Fruit fly (Drosophila melanogaster) whole organism, embryonic: ENCODE data around the gene CG46439.

Source experiments
- Ada2b ChIP-seq: fragments of 200-800 bp; sonication (Bioruptor generic); IDR thresholded peaks from 2 replicates; pipeline ENCODE4 v1.3.6; 2022; ENCODE audit warnings: missing biosample characterization, missing genetic modification characterization
- Atf6 ChIP-seq: fragments of 200-800 bp; sonication (Bioruptor generic); IDR thresholded peaks from 2 replicates; pipeline ENCODE4 v1.3.6; 2022; ENCODE audit warnings: missing biosample characterization, missing genetic modification characterization
- Bgb ChIP-seq: fragments of 200-800 bp; sonication (Bioruptor generic); IDR thresholded peaks from 2 replicates; pipeline ENCODE4 v1.3.6; 2022; ENCODE audit warnings: missing biosample characterization, missing genetic modification characterization; ENCODE audit not compliant: partially characterized antibody
- CG10147 ChIP-seq: fragments of 200-800 bp; sonication (Bioruptor generic); optimal IDR thresholded peaks from 2 replicates; lab custom pipeline; 2019; ENCODE audit warnings: missing biosample characterization, mild to moderate bottlenecking, missing genetic modification characterization, moderate library complexity
- CG11398 ChIP-seq: fragments of 200-800 bp; sonication (Bioruptor generic); optimal IDR thresholded peaks from 2 replicates; lab custom pipeline; 2016; ENCODE audit warnings: missing biosample characterization, missing genetic modification characterization
- CG11504 ChIP-seq: fragments of 200-800 bp; sonication (Bioruptor generic); optimal IDR thresholded peaks from 3 replicates; lab custom pipeline; 2019; ENCODE audit warnings: missing biosample characterization, mild to moderate bottlenecking, missing genetic modification characterization, moderate library complexity
- CG12299 ChIP-seq: fragments of 200-800 bp; sonication (Bioruptor generic); optimal IDR thresholded peaks from 2 replicates; lab custom pipeline; 2018; ENCODE audit warnings: missing biosample characterization, mild to moderate bottlenecking, missing genetic modification characterization
- CG13123 ChIP-seq: fragments of 200-800 bp; sonication (Bioruptor generic); optimal IDR thresholded peaks from 2 replicates; lab custom pipeline; 2016; ENCODE audit warnings: missing biosample characterization, missing genetic modification characterization
- CG15269 ChIP-seq: fragments of 200-800 bp; sonication (Bioruptor generic); optimal IDR thresholded peaks from 2 replicates; lab custom pipeline; 2018; ENCODE audit warnings: missing biosample characterization, mild to moderate bottlenecking, missing genetic modification characterization, moderate library complexity
- CG15601 ChIP-seq: fragments of 200-800 bp; sonication (Bioruptor generic); optimal IDR thresholded peaks from 3 replicates; lab custom pipeline; 2019; ENCODE audit warnings: missing biosample characterization, mild to moderate bottlenecking, missing genetic modification characterization, moderate library complexity
- CG17829 ChIP-seq: fragments of 200-800 bp; optimal IDR thresholded peaks from 2 replicates; lab custom pipeline; 2019; ENCODE audit warnings: missing biosample characterization, mild to moderate bottlenecking, missing genetic modification characterization, moderate library complexity
- CG33213 ChIP-seq: fragments of 200-800 bp; sonication (Bioruptor generic); optimal IDR thresholded peaks from 3 replicates; lab custom pipeline; 2016; ENCODE audit warnings: missing biosample characterization, missing genetic modification characterization
- CG42726 ChIP-seq: fragments of 200-800 bp; sonication (Bioruptor generic); IDR thresholded peaks from 2 replicates; pipeline ENCODE4 v1.3.6; 2022; ENCODE audit warnings: missing biosample characterization, missing genetic modification characterization; ENCODE audit not compliant: partially characterized antibody
- CG4328 ChIP-seq: fragments of 200-800 bp; sonication (Bioruptor generic); optimal IDR thresholded peaks from 3 replicates; lab custom pipeline; 2017; ENCODE audit warnings: missing biosample characterization, missing genetic modification reagents, missing genetic modification characterization
- CG5245 ChIP-seq: fragments of 200-800 bp; sonication (Bioruptor generic); optimal IDR thresholded peaks from 3 replicates; lab custom pipeline; 2016; ENCODE audit warnings: missing biosample characterization, missing genetic modification characterization
- CG6689 ChIP-seq: fragments of 200-800 bp; sonication (Bioruptor generic); IDR thresholded peaks from 2 replicates; pipeline ENCODE4 v1.3.6; 2022; ENCODE audit warnings: missing biosample characterization, missing genetic modification characterization
- CG6813 ChIP-seq: fragments of 200-800 bp; sonication (Bioruptor generic); optimal IDR thresholded peaks from 2 replicates; lab custom pipeline; 2017; ENCODE audit warnings: missing biosample characterization, missing genetic modification characterization, mild to moderate bottlenecking, moderate library complexity, missing genetic modification reagents
- CG7271 ChIP-seq: fragments of 200-800 bp; sonication (Bioruptor generic); optimal IDR thresholded peaks from 2 replicates; lab custom pipeline; 2018; ENCODE audit warnings: missing biosample characterization, mild to moderate bottlenecking, missing genetic modification characterization, moderate library complexity
- CG7928 ChIP-seq: fragments of 200-800 bp; sonication (Bioruptor generic); optimal IDR thresholded peaks from 2 replicates; lab custom pipeline; 2017; ENCODE audit warnings: missing biosample characterization, mild to moderate bottlenecking, missing genetic modification characterization
- CG7963 ChIP-seq: fragments of 200-800 bp; sonication (Bioruptor generic); IDR thresholded peaks from 3 replicates; pipeline ENCODE4 v1.3.6; 2022; ENCODE audit warnings: missing biosample characterization, missing genetic modification characterization; ENCODE audit not compliant: partially characterized antibody
- CG8281 ChIP-seq: fragments of 200-800 bp; sonication (Bioruptor generic); optimal IDR thresholded peaks from 2 replicates; lab custom pipeline; 2018; ENCODE audit warnings: missing biosample characterization, mild to moderate bottlenecking, missing genetic modification characterization, moderate library complexity
- CoRest ChIP-seq: fragments of 200-800 bp; sonication (Bioruptor generic); optimal IDR thresholded peaks from 3 replicates; lab custom pipeline; 2018; ENCODE audit warnings: missing biosample characterization, mild to moderate bottlenecking, missing genetic modification characterization, moderate library complexity
- Dp ChIP-seq: fragments of 200-800 bp; sonication (Bioruptor generic); optimal IDR thresholded peaks from 2 replicates; lab custom pipeline; 2018; ENCODE audit warnings: missing biosample characterization, mild to moderate bottlenecking, missing genetic modification characterization, moderate library complexity
- Eip74EF ChIP-seq, 2 experiments: fragments of 200-800 bp in 1 of 2; fragments of >200 bp in 1 of 2; sonication (Bioruptor generic) in 1 of 2; optimal IDR thresholded peaks; 2 replicates each; lab custom pipeline; 2017 to 2019; ENCODE audit warnings: missing biosample characterization in 2 of 2, missing genetic modification characterization in 2 of 2, mild to moderate bottlenecking in 1 of 2, moderate library complexity in 1 of 2
- Gsc ChIP-seq: fragments of 200-800 bp; sonication (Bioruptor generic); IDR thresholded peaks from 2 replicates; pipeline ENCODE4 v1.3.6; 2022; ENCODE audit warnings: missing biosample characterization, missing genetic modification characterization
- Gug ChIP-seq: fragments of 200-800 bp; sonication (Bioruptor generic); IDR thresholded peaks from 4 replicates; pipeline ENCODE4 v1.3.6; 2022; ENCODE audit warnings: missing biosample characterization, missing genetic modification characterization
- HLH3B ChIP-seq: fragments of 200-800 bp; sonication (Bioruptor generic); IDR thresholded peaks from 2 replicates; pipeline ENCODE4 v1.3.6; 2022; ENCODE audit warnings: missing biosample characterization, missing genetic modification characterization
- NK7.1 ChIP-seq: fragments of 200-800 bp; sonication (Bioruptor generic); optimal IDR thresholded peaks from 3 replicates; lab custom pipeline; 2016; ENCODE audit warnings: missing biosample characterization, missing genetic modification characterization
- Oaz ChIP-seq: fragments of 200-800 bp; sonication (Bioruptor generic); IDR thresholded peaks from 2 replicates; pipeline ENCODE4 v1.3.6; 2022; ENCODE audit warnings: missing biosample characterization, missing genetic modification characterization
- Spps ChIP-seq: fragments of 200-800 bp; sonication (Bioruptor generic); optimal IDR thresholded peaks from 2 replicates; lab custom pipeline; 2018; ENCODE audit warnings: missing biosample characterization, mild to moderate bottlenecking, missing genetic modification characterization
- Sry-β ChIP-seq: fragments of 200-800 bp; sonication (Bioruptor generic); optimal IDR thresholded peaks from 2 replicates; lab custom pipeline; 2018; ENCODE audit warnings: missing biosample characterization, mild to moderate bottlenecking, missing genetic modification characterization, moderate library complexity
- Vsx1 ChIP-seq: fragments of 200-800 bp; sonication (Bioruptor generic); optimal IDR thresholded peaks from 2 replicates; lab custom pipeline; 2017; ENCODE audit warnings: missing biosample characterization, mild to moderate bottlenecking, missing genetic modification characterization, missing genetic modification reagents
- amos ChIP-seq: fragments of 200-800 bp; sonication (Bioruptor generic); IDR thresholded peaks from 2 replicates; pipeline ENCODE4 v1.3.6; 2022; ENCODE audit warnings: missing biosample characterization, missing genetic modification characterization; ENCODE audit not compliant: partially characterized antibody
- btn ChIP-seq: fragments of 200-800 bp; sonication (Bioruptor generic); optimal IDR thresholded peaks from 2 replicates; lab custom pipeline; 2016; ENCODE audit warnings: missing biosample characterization, missing genetic modification characterization
- cad ChIP-seq: fragments of >200 bp; optimal IDR thresholded peaks from 2 replicates; lab custom pipeline; 2017; ENCODE audit warnings: missing biosample characterization, missing genetic modification characterization
- caup ChIP-seq: fragments of 200-800 bp; sonication (Bioruptor generic); optimal IDR thresholded peaks from 3 replicates; lab custom pipeline; 2017; ENCODE audit warnings: missing biosample characterization, mild to moderate bottlenecking, missing genetic modification characterization, moderate library complexity; ENCODE audit not compliant: severe bottlenecking
- chinmo ChIP-seq: fragments of 200-800 bp; sonication (Bioruptor generic); IDR thresholded peaks from 4 replicates; pipeline ENCODE4 v1.3.6; 2022; ENCODE audit warnings: missing biosample characterization, missing genetic modification characterization; ENCODE audit not compliant: partially characterized antibody
- dimm ChIP-seq: fragments of 200-800 bp; sonication (Bioruptor generic); IDR thresholded peaks from 2 replicates; pipeline ENCODE4 v1.3.6; 2022; ENCODE audit warnings: missing biosample characterization, missing genetic modification characterization
- insv ChIP-seq, 2 experiments: fragments of 200-800 bp; sonication (Bioruptor generic); optimal IDR thresholded peaks; 3 replicates each; lab custom pipeline; 2016 to 2018; ENCODE audit warnings: missing biosample characterization in 2 of 2, missing genetic modification characterization in 2 of 2
- kah ChIP-seq: fragments of 200-800 bp; sonication (Bioruptor generic); optimal IDR thresholded peaks from 2 replicates; lab custom pipeline; 2018; ENCODE audit warnings: missing biosample characterization, mild to moderate bottlenecking, missing genetic modification characterization
- lmd ChIP-seq: fragments of 200-800 bp; sonication (Bioruptor generic); IDR thresholded peaks from 2 replicates; pipeline ENCODE4 v1.3.6; 2022; ENCODE audit warnings: missing biosample characterization, missing genetic modification characterization
- mld ChIP-seq: fragments of 200-800 bp; sonication (Bioruptor generic); IDR thresholded peaks from 3 replicates; pipeline ENCODE4 v1.3.6; 2022; ENCODE audit warnings: missing biosample characterization, missing genetic modification characterization; ENCODE audit not compliant: partially characterized antibody
- pzg ChIP-seq: fragments of 200-800 bp; sonication (Bioruptor generic); optimal IDR thresholded peaks from 3 replicates; lab custom pipeline; 2018; ENCODE audit warnings: missing biosample characterization, mild to moderate bottlenecking, missing genetic modification characterization, moderate library complexity
- seq ChIP-seq: fragments of 200-800 bp; sonication (Bioruptor generic); IDR thresholded peaks from 2 replicates; pipeline ENCODE4 v1.3.6; 2022; ENCODE audit warnings: missing biosample characterization, missing genetic modification characterization
- sisA ChIP-seq: fragments of 200-800 bp; sonication (Bioruptor generic); IDR thresholded peaks from 2 replicates; pipeline ENCODE4 v1.3.6; 2022; ENCODE audit warnings: missing biosample characterization, missing genetic modification characterization
- slou ChIP-seq: fragments of 200-800 bp; sonication (Bioruptor generic); optimal IDR thresholded peaks from 3 replicates; lab custom pipeline; 2016; ENCODE audit warnings: missing biosample characterization, missing genetic modification characterization
- vfl ChIP-seq: fragments of 200-800 bp; sonication (Bioruptor generic); optimal IDR thresholded peaks from 2 replicates; lab custom pipeline; 2016; ENCODE audit warnings: missing biosample characterization, missing genetic modification characterization
- yki ChIP-seq: fragments of >200 bp; optimal IDR thresholded peaks from 3 replicates; lab custom pipeline; 2018
- zen ChIP-seq: fragments of 200-800 bp; sonication (Bioruptor generic); optimal IDR thresholded peaks from 3 replicates; lab custom pipeline; 2018; ENCODE audit warnings: missing biosample characterization, mild to moderate bottlenecking, missing genetic modification characterization, moderate library complexity

CG46439 gene

dm6 chr3L:11091943-11092609, 4.0 kb downstream of the CG46439 start (continued):
- TF ChIP-seq Gug (peak; percentile 44; the same call in 2 of the 4 replicates), Bgb (GFP tag; lab: Robert Waterston, UW) (no peak), CG33213 (GFP tag; lab: Kevin White, UChicago) (peak; percentile 63), CG42726 (no peak), Eip74EF (GFP tag; optimal IDR thresholded peaks at IDR 0.05; lab: Kevin White, UChicago) (no peak), insv (GFP tag; optimal IDR thresholded peaks at IDR 0.05; lab: Kevin White, UChicago) (peak in 1 of 2 experiments; percentile 33), CG12299 (tag; lab: Kevin White, UChicago) (no peak), btn (GFP tag; lab: Kevin White, UChicago) (peak; percentile 45), CG13123 (peak; percentile 17), CG17829 (tag; lab: Kevin White, UChicago) (peak; percentile 31), Vsx1 (GFP tag; lab: Kevin White, UChicago) (peak; percentile 47), Oaz (GFP tag; lab: Robert Waterston, UW) (no peak), zen (tag; lab: Kevin White, UChicago) (no peak), NK7.1 (GFP tag; lab: Kevin White, UChicago) (no peak), Dp (peak; percentile 2), dimm (GFP tag; lab: Robert Waterston, UW) (no peak), vfl (GFP tag; lab: Kevin White, UChicago) (peak; percentile 22), slou (GFP tag; lab: Kevin White, UChicago) (no peak), CG7928 (GFP tag; lab: Kevin White, UChicago) (no peak), kah (GFP tag; lab: Kevin White, UChicago) (no peak), CG6813 (GFP tag; lab: Kevin White, UChicago) (peak; percentile 27), CG11398 (no peak), chinmo (GFP tag; lab: Robert Waterston, UW) (peak; percentile 94), lmd (GFP tag; lab: Robert Waterston, UW) (peak; percentile 35), pzg (GFP tag; lab: Kevin White, UChicago) (peak; percentile 41), Atf6 (GFP tag; lab: Robert Waterston, UW) (peak; percentile 41; the same call in 1 of the 2 replicates), CG4328 (GFP tag; lab: Kevin White, UChicago) (peak; percentile 35), seq (GFP tag; lab: Robert Waterston, UW) (no peak), sisA (GFP tag; lab: Robert Waterston, UW) (no peak), Spps (no peak), CG15601 (peak; percentile 19), HLH3B (GFP tag; lab: Robert Waterston, UW) (no peak), CG15269 (no peak), CG5245 (GFP tag; lab: Kevin White, UChicago) (peak; percentile 29), CG10147 (GFP tag; lab: Kevin White, UChicago) (no peak), Sry-β (GFP tag; lab: Kevin White, UChicago) (no peak), CG8281 (no peak), mld (GFP tag; lab: Robert Waterston, UW) (no peak), CG7963 (GFP tag; lab: Robert Waterston, UW) (0 out of 3 replicates have a peak, but pooled peaks have one; percentile 13), CG6689 (GFP tag; lab: Robert Waterston, UW) (no peak), Ada2b (GFP tag; lab: Robert Waterston, UW) (no peak), CG7271 (tag; lab: Kevin White, UChicago) (no peak), amos (GFP tag; lab: Robert Waterston, UW) (0 out of 2 replicates have a peak, but pooled peaks have one; percentile 21), yki (no peak), Gsc (GFP tag; lab: Robert Waterston, UW) (no peak), CoRest (tag; lab: Kevin White, UChicago) (no peak), caup (peak; percentile 63), cad (GFP tag; lab: Kevin White, UChicago) (no peak), CG11504 (peak; percentile 7)
